Fruit fly (Drosophila melanogaster): ENCODE data around the gene CG15362.

The CG15362 gene

DNA sequence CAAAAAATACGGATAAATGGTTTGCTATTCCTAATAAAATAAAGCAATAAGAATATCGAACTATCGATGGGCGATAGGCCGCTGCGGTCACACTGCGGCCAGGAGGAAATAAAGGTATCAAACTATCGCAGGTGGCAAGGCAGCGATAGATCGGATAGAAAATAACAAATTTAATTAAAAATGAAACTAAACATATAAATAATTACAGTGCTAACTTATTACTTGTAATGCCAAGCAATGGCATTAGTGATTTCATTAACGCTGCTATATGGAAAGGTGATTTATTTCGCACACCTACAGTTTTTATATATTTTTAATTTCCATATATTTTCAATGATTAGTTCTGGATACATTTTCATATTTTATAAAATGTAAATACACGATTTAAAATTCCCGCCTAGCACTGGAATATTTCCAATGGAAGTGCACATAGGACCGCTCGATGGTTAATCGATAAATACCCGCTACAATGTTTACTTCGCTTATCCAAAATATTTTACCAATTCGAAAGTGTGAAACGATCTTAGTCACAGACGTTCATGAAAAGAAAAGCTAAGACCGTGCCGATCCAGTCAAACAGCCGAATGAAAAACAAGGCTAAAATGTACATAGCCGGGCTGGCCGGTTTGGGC lies at the start of gene CG15362, which contains the start of gene CG15356:
Gene CG15362 (plus strand): TSS at position 469 of the 632 bp plus-strand sequence.
Gene CG15356 (minus strand): TSS at position 48 of the 632 bp plus-strand sequence.
- TF ChIP-seq CG5204 (GFP tag; optimal IDR thresholded peaks at IDR 0.05) (no peak), Crg-1 (GFP tag; optimal IDR thresholded peaks at IDR 0.05) (peak; percentile 52), CG7101 (tag; optimal IDR thresholded peaks at IDR 0.05) (no peak), bab1 (GFP tag; optimal IDR thresholded peaks at IDR 0.05) (peak; percentile 60), CG33017 (tag; optimal IDR thresholded peaks at IDR 0.05) (no peak), Mnt (GFP tag; optimal IDR thresholded peaks at IDR 0.05) (peak; percentile 51), pad (GFP tag; optimal IDR thresholded peaks at IDR 0.05) (peak; percentile 38), tj (GFP tag; optimal IDR thresholded peaks at IDR 0.05) (no peak), cnc (optimal IDR thresholded peaks at IDR 0.05) (no peak), Clk (GFP tag; optimal IDR thresholded peaks at IDR 0.05) (no peak), CG12768 (GFP tag; optimal IDR thresholded peaks at IDR 0.05) (peak; percentile 55), CG7045 (GFP tag; optimal IDR thresholded peaks at IDR 0.05) (peak; percentile 29), CG1620 (GFP tag; optimal IDR thresholded peaks at IDR 0.05) (peak; percentile 70), CG11617 (GFP tag; optimal IDR thresholded peaks at IDR 0.05) (peak; percentile 45), kay (GFP tag; ENCODE audit: borderline replicate concordance) (no peak), toe (GFP tag; optimal IDR thresholded peaks at IDR 0.05) (peak; percentile 66), CG14711 (tag; optimal IDR thresholded peaks at IDR 0.05) (peak; percentile 13), Hr96 (GFP tag; optimal IDR thresholded peaks at IDR 0.05) (no peak), cic (GFP tag; optimal IDR thresholded peaks at IDR 0.05) (no peak), ovo (GFP tag; optimal IDR thresholded peaks at IDR 0.05) (no peak)

DNA sequence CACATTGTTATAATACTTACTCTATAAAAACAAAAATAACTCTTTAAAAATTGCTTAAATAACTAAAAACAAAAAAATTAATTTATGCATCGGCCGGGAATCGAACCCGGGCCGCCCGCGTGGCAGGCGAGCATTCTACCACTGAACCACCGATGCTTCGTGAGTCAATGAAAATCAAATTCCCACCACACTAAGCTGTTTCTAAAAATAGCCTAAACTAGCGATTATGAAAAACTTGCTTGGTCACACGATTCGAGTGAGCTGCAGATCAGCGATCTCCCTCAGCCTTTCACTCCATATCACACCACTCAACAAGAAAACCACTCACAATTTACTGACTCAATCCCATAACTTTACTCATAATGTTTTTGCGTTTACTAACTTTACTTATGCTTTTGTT lies 43.0 kb upstream of the CG15362 start:
- TF ChIP-seq kay (GFP tag; ENCODE audit: borderline replicate concordance) = no peak
- TF ChIP-seq CG7101 (tag; optimal IDR thresholded peaks at IDR 0.05) = no peak
- no peak for TF ChIP-seq CG11617 (GFP tag; optimal IDR thresholded peaks at IDR 0.05)
- no peak for TF ChIP-seq Hr96 (GFP tag; optimal IDR thresholded peaks at IDR 0.05)
- no peak for TF ChIP-seq bab1 (GFP tag; optimal IDR thresholded peaks at IDR 0.05)
- TF ChIP-seq Mnt (GFP tag; optimal IDR thresholded peaks at IDR 0.05) = no peak
- TF ChIP-seq toe (GFP tag; optimal IDR thresholded peaks at IDR 0.05) = no peak
- no peak for TF ChIP-seq CG12768 (GFP tag; optimal IDR thresholded peaks at IDR 0.05)
- no peak for TF ChIP-seq CG7045 (GFP tag; optimal IDR thresholded peaks at IDR 0.05)
- peak in 1 of 2 experiments; percentile 59 for TF ChIP-seq cnc (optimal IDR thresholded peaks at IDR 0.05)
- no peak for TF ChIP-seq ovo (GFP tag; optimal IDR thresholded peaks at IDR 0.05)
- TF ChIP-seq Clk (GFP tag; optimal IDR thresholded peaks at IDR 0.05) = no peak
- TF ChIP-seq pad (GFP tag; optimal IDR thresholded peaks at IDR 0.05) = no peak
- no peak for TF ChIP-seq CG14711 (tag; optimal IDR thresholded peaks at IDR 0.05)
- no peak for TF ChIP-seq cic (GFP tag; optimal IDR thresholded peaks at IDR 0.05)
- TF ChIP-seq tj (GFP tag; optimal IDR thresholded peaks at IDR 0.05) = peak; percentile 47
- no peak for TF ChIP-seq Crg-1 (GFP tag; optimal IDR thresholded peaks at IDR 0.05)

DNA sequence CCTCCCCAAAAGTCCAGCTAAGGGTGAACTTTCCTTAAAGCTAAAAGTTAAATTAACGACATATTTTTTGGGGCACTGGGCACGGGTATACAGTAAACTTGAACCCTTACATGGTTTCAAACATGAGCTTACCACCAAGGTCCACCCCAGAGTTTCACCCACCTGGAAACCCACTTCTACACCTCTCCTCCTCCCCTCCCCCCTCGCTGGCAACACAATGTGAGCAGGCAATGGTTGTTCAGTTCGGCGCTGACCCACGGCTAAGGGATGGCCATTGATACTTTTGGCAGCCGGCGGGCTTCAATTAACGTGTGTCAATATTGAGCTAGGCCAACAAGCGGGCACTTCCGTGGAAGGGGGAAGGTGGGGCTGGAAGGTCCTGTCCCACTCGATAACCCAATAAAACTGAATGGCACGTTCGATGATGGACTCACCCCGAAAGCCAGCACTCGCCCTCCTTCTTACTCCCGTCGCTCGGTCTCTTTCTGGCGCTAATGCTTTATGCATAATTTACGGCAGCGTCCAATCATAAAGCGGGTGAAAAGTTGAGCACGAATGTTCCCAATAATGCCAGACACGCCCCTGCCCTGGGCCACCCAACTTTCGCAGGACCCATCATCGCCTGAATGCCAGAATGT lies 36.4 kb upstream of the CG15362 start:
- no peak for TF ChIP-seq Mnt (GFP tag; optimal IDR thresholded peaks at IDR 0.05)
- no peak for TF ChIP-seq kay (GFP tag; ENCODE audit: borderline replicate concordance)

DNA sequence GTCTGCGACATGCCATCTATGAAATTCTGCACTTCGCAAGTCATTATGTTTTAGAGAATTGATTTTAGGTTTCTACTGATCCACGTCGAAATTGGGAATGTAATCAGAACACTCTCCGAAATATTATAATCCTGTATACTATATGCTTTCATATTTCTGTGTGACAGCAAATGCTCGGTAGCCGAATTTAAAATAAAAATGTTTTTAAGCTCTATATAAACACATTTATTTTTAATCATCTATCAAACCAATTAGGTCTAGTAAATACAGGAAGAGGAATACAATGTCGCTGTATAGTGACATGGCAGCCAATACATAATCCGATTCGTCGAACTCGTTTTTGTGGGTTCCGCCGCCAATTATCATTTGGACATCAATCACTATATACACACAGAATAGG lies 35.4 kb upstream of the CG15362 start, which contains the start of gene CG15357:
Gene CG15357 (minus strand): TSS at position 101 of the 400 bp plus-strand sequence.
- TF ChIP-seq tj (GFP tag; optimal IDR thresholded peaks at IDR 0.05) (no peak), kay (GFP tag; ENCODE audit: borderline replicate concordance) (no peak), CG11617 (GFP tag; optimal IDR thresholded peaks at IDR 0.05) (no peak), CG1620 (GFP tag; optimal IDR thresholded peaks at IDR 0.05) (no peak), bab1 (GFP tag; optimal IDR thresholded peaks at IDR 0.05) (no peak), pad (GFP tag; optimal IDR thresholded peaks at IDR 0.05) (no peak), toe (GFP tag; optimal IDR thresholded peaks at IDR 0.05) (no peak), Mnt (GFP tag; optimal IDR thresholded peaks at IDR 0.05) (no peak), CG7101 (tag; optimal IDR thresholded peaks at IDR 0.05) (no peak), CG14711 (tag; optimal IDR thresholded peaks at IDR 0.05) (no peak), ovo (GFP tag; optimal IDR thresholded peaks at IDR 0.05) (no peak), CG12768 (GFP tag; optimal IDR thresholded peaks at IDR 0.05) (no peak), CG5204 (GFP tag; optimal IDR thresholded peaks at IDR 0.05) (no peak), Crg-1 (GFP tag; optimal IDR thresholded peaks at IDR 0.05) (no peak)

DNA sequence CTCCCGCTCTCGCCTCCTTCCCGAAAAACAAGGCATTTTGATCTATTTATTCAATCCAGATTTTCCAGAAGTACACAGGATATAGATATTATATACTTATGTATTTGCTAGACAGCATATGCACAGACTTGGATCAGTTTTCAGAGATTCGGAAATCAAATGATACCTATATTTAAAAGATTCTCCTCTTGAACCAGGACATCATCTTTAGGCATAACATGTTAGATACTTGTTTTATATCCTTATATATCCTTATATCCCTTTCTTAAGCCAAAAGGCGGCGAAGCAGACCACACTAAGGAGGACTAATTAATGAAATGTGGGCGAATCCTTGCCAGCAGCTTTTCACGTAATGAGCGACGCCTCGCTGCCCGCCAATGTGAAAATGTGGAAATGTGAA lies 34.3 kb upstream of the CG15362 start, which contains the start of gene CG33673:
Gene CG33673 (minus strand): TSS at position 101 of the 400 bp plus-strand sequence.
- TF ChIP-seq CG7101 (tag; optimal IDR thresholded peaks at IDR 0.05) (no peak), toe (GFP tag; optimal IDR thresholded peaks at IDR 0.05) (no peak), CG5204 (GFP tag; optimal IDR thresholded peaks at IDR 0.05) (no peak), CG1620 (GFP tag; optimal IDR thresholded peaks at IDR 0.05) (no peak), Hr96 (GFP tag; optimal IDR thresholded peaks at IDR 0.05) (no peak), Clk (GFP tag; optimal IDR thresholded peaks at IDR 0.05) (no peak), CG7045 (GFP tag; optimal IDR thresholded peaks at IDR 0.05) (no peak), cnc (optimal IDR thresholded peaks at IDR 0.05) (no peak), CG33017 (tag; optimal IDR thresholded peaks at IDR 0.05) (no peak), cic (GFP tag; optimal IDR thresholded peaks at IDR 0.05) (no peak), ovo (GFP tag; optimal IDR thresholded peaks at IDR 0.05) (no peak), Mnt (GFP tag; optimal IDR thresholded peaks at IDR 0.05) (no peak), kay (GFP tag; ENCODE audit: borderline replicate concordance) (no peak), tj (GFP tag; optimal IDR thresholded peaks at IDR 0.05) (no peak)

DNA sequence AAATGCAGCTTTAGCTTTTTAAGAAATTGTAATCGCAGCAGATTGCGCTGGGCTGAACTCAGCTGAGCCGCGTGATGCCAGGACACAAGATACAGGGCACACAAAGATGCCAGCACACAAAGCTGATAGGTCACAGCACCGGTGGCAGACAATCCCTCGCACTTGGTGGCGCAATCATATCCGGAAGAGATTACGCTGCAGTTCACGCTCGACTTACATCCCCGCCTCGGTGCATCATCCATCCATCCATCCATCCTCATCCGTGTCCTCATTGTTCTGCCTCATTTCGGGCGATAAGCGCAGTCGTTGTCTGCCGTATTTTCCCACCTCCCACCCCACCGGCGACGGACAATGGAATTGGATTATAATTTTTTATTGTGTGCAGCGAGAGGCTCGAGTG lies 33.0 kb upstream of the CG15362 start:
- TF ChIP-seq ovo (GFP tag; optimal IDR thresholded peaks at IDR 0.05) = no peak
- no peak for TF ChIP-seq Crg-1 (GFP tag; optimal IDR thresholded peaks at IDR 0.05)
- TF ChIP-seq CG14711 (tag; optimal IDR thresholded peaks at IDR 0.05) = no peak
- TF ChIP-seq CG33017 (tag; optimal IDR thresholded peaks at IDR 0.05) = no peak
- TF ChIP-seq pad (GFP tag; optimal IDR thresholded peaks at IDR 0.05) = no peak

Measured in whole organism, adult.